Fruit fly (Drosophila melanogaster): Measurements from ENCODE around the gene smog.

- TF ChIP-seq CG16813 (GFP tag; IDR thresholded peaks at IDR 0.05; ENCODE audit: partially characterized antibody) (no peak), prd (optimal IDR thresholded peaks at IDR 0.05) (no peak), prd (GFP tag; IDR thresholded peaks at IDR 0.05) (no peak), CG3995 (GFP tag; optimal IDR thresholded peaks at IDR 0.05) (no peak), Ets65A (GFP tag) (no peak), danr (GFP tag; IDR thresholded peaks at IDR 0.05) (no peak), Mes4 (GFP tag; optimal IDR thresholded peaks at IDR 0.05) (no peak), HHEX (GFP tag; optimal IDR thresholded peaks at IDR 0.05) (no peak)
These were observed 45.5 kb downstream of the smog start for dm6 chr2L:4898165-4898564.
